Fruit fly (Drosophila melanogaster) whole organism, embryonic: ENCODE results near the gene Aef1.
A peak's percentile ranks its signal among the peaks of the same experiment; 100 is the strongest.

Experiments used
- ATbp ChIP-seq: fragments of 200-800 bp; sonication (Bioruptor generic); optimal IDR thresholded peaks from 2 replicates; lab custom pipeline; 2017; ENCODE audit warnings: missing biosample characterization, mild to moderate bottlenecking, missing genetic modification characterization, missing genetic modification reagents
- Atf-2 ChIP-seq: fragments of 200-800 bp; sonication (Bioruptor generic); optimal IDR thresholded peaks from 2 replicates; lab custom pipeline; 2016; ENCODE audit warnings: missing biosample characterization, missing genetic modification characterization
- B-H1 ChIP-seq: fragments of 200-800 bp; sonication (Bioruptor generic); IDR thresholded peaks from 3 replicates; pipeline ENCODE4 v1.3.6; 2022; ENCODE audit warnings: missing biosample characterization, missing genetic modification characterization
- CG14050 ChIP-seq: fragments of 200-800 bp; sonication (Bioruptor generic); IDR thresholded peaks from 3 replicates; pipeline ENCODE4 v1.3.6; 2022; ENCODE audit warnings: missing biosample characterization, missing genetic modification characterization
- CG15073 ChIP-seq: fragments of 200-800 bp; sonication (Bioruptor generic); optimal IDR thresholded peaks from 2 replicates; lab custom pipeline; 2016; ENCODE audit warnings: missing biosample characterization, missing genetic modification characterization
- CG18262 ChIP-seq: fragments of 200-800 bp; optimal IDR thresholded peaks from 3 replicates; lab custom pipeline; 2019; ENCODE audit warnings: missing biosample characterization, mild to moderate bottlenecking, missing genetic modification characterization, moderate library complexity
- CG18764 ChIP-seq: fragments of 200-800 bp; sonication (Bioruptor generic); optimal IDR thresholded peaks from 3 replicates; lab custom pipeline; 2016; ENCODE audit warnings: missing biosample characterization, missing genetic modification characterization
- CG2202 ChIP-seq: fragments of 200-800 bp; sonication (Bioruptor generic); optimal IDR thresholded peaks from 2 replicates; lab custom pipeline; 2018; ENCODE audit warnings: missing biosample characterization, mild to moderate bottlenecking, missing genetic modification characterization
- CG2712 ChIP-seq: fragments of 200-800 bp; optimal IDR thresholded peaks from 3 replicates; lab custom pipeline; 2019; ENCODE audit warnings: missing biosample characterization, mild to moderate bottlenecking, missing genetic modification characterization, moderate library complexity
- CG30403 ChIP-seq: fragments of 200-800 bp; sonication (Bioruptor generic); optimal IDR thresholded peaks from 3 replicates; lab custom pipeline; 2016; ENCODE audit warnings: missing biosample characterization, missing genetic modification characterization
- CG31224 ChIP-seq: fragments of 200-800 bp; sonication (Bioruptor generic); IDR thresholded peaks from 2 replicates; pipeline ENCODE4 v1.3.6; 2022; ENCODE audit warnings: missing biosample characterization, missing genetic modification characterization
- CG32532 ChIP-seq: fragments of 200-800 bp; sonication (Bioruptor generic); IDR thresholded peaks from 2 replicates; pipeline ENCODE4 v1.3.6; 2022; ENCODE audit warnings: missing biosample characterization, missing genetic modification characterization
- CG32772 ChIP-seq: fragments of 200-800 bp; sonication (Bioruptor generic); IDR thresholded peaks from 2 replicates; pipeline ENCODE4 v1.3.6; 2022; ENCODE audit warnings: missing biosample characterization, missing genetic modification characterization
- CG4854 ChIP-seq: fragments of 200-800 bp; sonication (Bioruptor generic); optimal IDR thresholded peaks from 2 replicates; lab custom pipeline; 2016; ENCODE audit warnings: missing biosample characterization, missing genetic modification characterization, inconsistent platforms
- CG7357 ChIP-seq: fragments of 200-800 bp; sonication (Bioruptor generic); IDR thresholded peaks from 3 replicates; pipeline ENCODE4 v1.3.6; 2022; ENCODE audit warnings: missing biosample characterization, missing genetic modification characterization
- CG8290 ChIP-seq, 3 experiments: fragments of 200-800 bp; sonication (Bioruptor generic); optimal IDR thresholded peaks; 2 replicates each; lab custom pipeline; 2016 to 2019; ENCODE audit warnings: missing biosample characterization in 3 of 3, missing genetic modification characterization in 3 of 3, mild to moderate bottlenecking in 2 of 3, moderate library complexity in 1 of 3
- CG8359 ChIP-seq: fragments of 200-800 bp; sonication (Bioruptor generic); optimal IDR thresholded peaks from 2 replicates; lab custom pipeline; 2017; ENCODE audit warnings: missing biosample characterization, mild to moderate bottlenecking, missing genetic modification characterization, borderline replicate concordance
- CG8388 ChIP-seq: fragments of 200-800 bp; sonication (Bioruptor generic); optimal IDR thresholded peaks from 2 replicates; lab custom pipeline; 2019; ENCODE audit warnings: missing biosample characterization, mild to moderate bottlenecking, missing genetic modification characterization, moderate library complexity
- D ChIP-seq, 2 experiments: fragments of 200-800 bp in 1 of 2; fragments of >200 bp in 1 of 2; sonication (Bioruptor generic) in 1 of 2; optimal IDR thresholded peaks; 2 replicates in 1 of 2; 3 replicates in 1 of 2; lab custom pipeline; 2017; ENCODE audit warnings: mild to moderate bottlenecking in 1 of 2, missing biosample characterization in 1 of 2, missing genetic modification characterization in 1 of 2, missing genetic modification reagents in 1 of 2
- D19A ChIP-seq: fragments of 200-800 bp; optimal IDR thresholded peaks from 3 replicates; lab custom pipeline; 2019; ENCODE audit warnings: missing biosample characterization, mild to moderate bottlenecking, missing genetic modification characterization, moderate library complexity
- Dad ChIP-seq: fragments of 200-800 bp; sonication (Bioruptor generic); optimal IDR thresholded peaks from 3 replicates; lab custom pipeline; 2016; ENCODE audit warnings: missing biosample characterization, missing genetic modification characterization
- Dek ChIP-seq: fragments of 200-800 bp; sonication (Bioruptor generic); optimal IDR thresholded peaks from 3 replicates; lab custom pipeline; 2019; ENCODE audit warnings: missing biosample characterization, mild to moderate bottlenecking, missing genetic modification characterization, moderate library complexity
- Dfd ChIP-seq, 2 experiments: fragments of >200 bp; optimal IDR thresholded peaks; 2 replicates each; lab custom pipeline; 2017; ENCODE audit warnings: missing biosample characterization in 2 of 2, missing genetic modification characterization in 2 of 2
- Gug ChIP-seq: fragments of 200-800 bp; sonication (Bioruptor generic); IDR thresholded peaks from 4 replicates; pipeline ENCODE4 v1.3.6; 2022; ENCODE audit warnings: missing biosample characterization, missing genetic modification characterization
- HHEX ChIP-seq: fragments of 200-800 bp; sonication (Bioruptor generic); optimal IDR thresholded peaks from 3 replicates; lab custom pipeline; 2017; ENCODE audit warnings: missing biosample characterization, mild to moderate bottlenecking, missing genetic modification characterization, missing genetic modification reagents
- HLH3B ChIP-seq: fragments of 200-800 bp; sonication (Bioruptor generic); IDR thresholded peaks from 2 replicates; pipeline ENCODE4 v1.3.6; 2022; ENCODE audit warnings: missing biosample characterization, missing genetic modification characterization
- Hr3 ChIP-seq: fragments of 200-800 bp; sonication (Bioruptor generic); optimal IDR thresholded peaks from 3 replicates; lab custom pipeline; 2016; ENCODE audit warnings: missing biosample characterization, missing genetic modification characterization
- Max ChIP-seq: fragments of 200-800 bp; sonication (Bioruptor generic); optimal IDR thresholded peaks from 2 replicates; lab custom pipeline; 2016; ENCODE audit warnings: missing biosample characterization, mild to moderate bottlenecking, missing genetic modification characterization
- Med ChIP-seq: fragments of 200-800 bp; sonication (Bioruptor generic); peaks from one replicate; lab custom pipeline; 2016; ENCODE audit warnings: missing biosample characterization, missing genetic modification characterization, mild to moderate bottlenecking, inconsistent platforms, moderate library complexity
- Nf-YA ChIP-seq: fragments of 200-800 bp; sonication (Bioruptor generic); IDR thresholded peaks from 2 replicates; pipeline ENCODE4 v1.3.6; 2022; ENCODE audit warnings: missing biosample characterization, missing genetic modification characterization
- Opbp ChIP-seq: fragments of 200-800 bp; sonication (Bioruptor generic); IDR thresholded peaks from 3 replicates; pipeline ENCODE4 v1.3.6; 2022; ENCODE audit warnings: missing biosample characterization, missing genetic modification characterization; ENCODE audit not compliant: partially characterized antibody
- PHDP ChIP-seq: fragments of 200-800 bp; sonication (Bioruptor generic); optimal IDR thresholded peaks from 3 replicates; lab custom pipeline; 2018; ENCODE audit warnings: missing biosample characterization, mild to moderate bottlenecking, missing genetic modification characterization, moderate library complexity
- Poxn ChIP-seq: fragments of 200-800 bp; sonication (Bioruptor generic); IDR thresholded peaks from 2 replicates; pipeline ENCODE4 v1.3.6; 2022; ENCODE audit warnings: missing biosample characterization, missing genetic modification characterization
- Taf1 ChIP-seq: fragments of 200-800 bp; sonication (Bioruptor generic); IDR thresholded peaks from 2 replicates; pipeline ENCODE4 v1.3.6; 2022; ENCODE audit warnings: missing biosample characterization, missing genetic modification characterization
- ase ChIP-seq: fragments of 200-800 bp; sonication (Bioruptor generic); IDR thresholded peaks from 3 replicates; pipeline ENCODE4 v1.3.6; 2022; ENCODE audit warnings: missing biosample characterization, missing genetic modification characterization
- ash1 ChIP-seq: fragments of 200-800 bp; sonication (Bioruptor generic); optimal IDR thresholded peaks from 2 replicates; lab custom pipeline; 2018; ENCODE audit warnings: missing biosample characterization, mild to moderate bottlenecking, missing genetic modification characterization
- bigmax ChIP-seq: fragments of 200-800 bp; sonication (Bioruptor generic); optimal IDR thresholded peaks from 2 replicates; lab custom pipeline; 2018; ENCODE audit warnings: missing biosample characterization, mild to moderate bottlenecking, missing genetic modification characterization
- bsh ChIP-seq, 2 experiments: fragments of 200-800 bp; sonication (Bioruptor generic); optimal IDR thresholded peaks; 2 replicates each; lab custom pipeline; 2017 to 2018; ENCODE audit warnings: mild to moderate bottlenecking in 2 of 2, missing biosample characterization in 2 of 2, missing genetic modification characterization in 2 of 2, moderate library complexity in 1 of 2
- ci ChIP-seq: fragments of 200-800 bp; sonication (Bioruptor generic); IDR thresholded peaks from 3 replicates; pipeline ENCODE4 v1.3.6; 2022; ENCODE audit warnings: missing biosample characterization, missing genetic modification characterization
- danr ChIP-seq: fragments of 200-800 bp; sonication (Bioruptor generic); IDR thresholded peaks from 2 replicates; pipeline ENCODE4 v1.3.6; 2022; ENCODE audit warnings: missing biosample characterization, missing genetic modification characterization
- en ChIP-seq: fragments of 200-800 bp; sonication (Bioruptor generic); optimal IDR thresholded peaks from 2 replicates; lab custom pipeline; 2016; ENCODE audit warnings: missing biosample characterization, missing genetic modification characterization
- eve ChIP-seq, 2 experiments: fragments of >200 bp; optimal IDR thresholded peaks; 2 replicates each; lab custom pipeline; 2017; ENCODE audit warnings: missing biosample characterization in 2 of 2, missing genetic modification characterization in 2 of 2
- gce ChIP-seq: fragments of 200-800 bp; sonication (Bioruptor generic); IDR thresholded peaks from 3 replicates; pipeline ENCODE4 v1.3.6; 2022; ENCODE audit warnings: missing biosample characterization, missing genetic modification characterization
- peb ChIP-seq: fragments of 200-800 bp; sonication (Bioruptor generic); IDR thresholded peaks from 2 replicates; pipeline ENCODE4 v1.3.6; 2022; ENCODE audit warnings: missing biosample characterization, missing genetic modification characterization
- phol ChIP-seq: fragments of 200-800 bp; sonication (Bioruptor generic); optimal IDR thresholded peaks from 3 replicates; lab custom pipeline; 2018; ENCODE audit warnings: missing biosample characterization, mild to moderate bottlenecking, missing genetic modification characterization, moderate library complexity
- run ChIP-seq: fragments of 200-800 bp; sonication (Bioruptor generic); optimal IDR thresholded peaks from 3 replicates; lab custom pipeline; 2018; ENCODE audit warnings: missing biosample characterization, mild to moderate bottlenecking, missing genetic modification characterization
- schlank ChIP-seq: fragments of 200-800 bp; sonication (Bioruptor generic); optimal IDR thresholded peaks from 2 replicates; lab custom pipeline; 2018; ENCODE audit warnings: missing biosample characterization, mild to moderate bottlenecking, missing genetic modification characterization
- slp2 ChIP-seq: fragments of 200-800 bp; sonication (Bioruptor generic); optimal IDR thresholded peaks from 2 replicates; lab custom pipeline; 2016; ENCODE audit warnings: missing biosample characterization, missing genetic modification characterization
- tap ChIP-seq: fragments of 200-800 bp; optimal IDR thresholded peaks from 3 replicates; lab custom pipeline; 2019; ENCODE audit warnings: missing biosample characterization, mild to moderate bottlenecking, missing genetic modification characterization, moderate library complexity
- zen2 ChIP-seq: fragments of 200-800 bp; sonication (Bioruptor generic); IDR thresholded peaks from 3 replicates; pipeline ENCODE4 v1.3.6; 2022; ENCODE audit warnings: missing biosample characterization, missing genetic modification characterization; ENCODE audit not compliant: partially characterized antibody

Aef1 gene

DNA sequence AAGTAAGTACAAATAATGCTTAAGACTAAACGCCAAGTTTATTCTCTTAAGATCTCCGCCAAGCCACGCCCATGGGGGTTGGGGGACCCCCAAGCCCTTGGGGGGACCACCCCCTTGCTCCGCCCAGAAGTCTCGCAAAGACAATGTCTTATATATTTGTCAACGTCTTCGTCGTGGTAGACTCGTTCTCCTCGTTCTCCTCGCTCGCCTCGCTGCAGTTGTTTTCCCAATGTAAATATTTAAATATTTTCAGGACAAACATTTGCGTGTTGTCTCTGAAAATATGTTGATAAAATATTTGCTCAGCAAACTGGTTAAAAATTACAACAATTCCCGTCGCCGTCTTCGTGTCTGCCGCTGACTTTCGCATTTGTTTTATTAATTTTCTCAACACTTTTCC, 31.0 kb downstream of the Aef1 start (continued):
- TF ChIP-seq Atf-2 (peak; percentile 43), Med (peak; percentile 93), ci (GFP tag; lab: Robert Waterston, UW) (peak; percentile 83), peb (0 out of 2 replicates have a peak, but pooled peaks have one; percentile 14), Hr3 (GFP tag; lab: Kevin White, UChicago) (no peak), bigmax (GFP tag; lab: Kevin White, UChicago) (peak; percentile 22), eve (GFP tag; optimal IDR thresholded peaks at IDR 0.05; lab: Kevin White, UChicago) (no peak), PHDP (tag; lab: Kevin White, UChicago) (peak; percentile 58), HLH3B (peak; percentile 30; the same call in 1 of the 2 replicates), CG2712 (tag; lab: Kevin White, UChicago) (peak; percentile 91), slp2 (GFP tag; lab: Kevin White, UChicago) (peak; percentile 25), CG32772 (GFP tag; lab: Robert Waterston, UW) (0 out of 2 replicates have a peak, but pooled peaks have one; percentile 42), Opbp (GFP tag; lab: Robert Waterston, UW) (no peak), CG30403 (no peak), Dad (GFP tag; lab: Kevin White, UChicago) (peak; percentile 29), CG18262 (tag; lab: Kevin White, UChicago) (peak; percentile 88), CG18764 (GFP tag; lab: Kevin White, UChicago) (peak; percentile 34), CG8359 (GFP tag; lab: Kevin White, UChicago) (peak; percentile 89), D (optimal IDR thresholded peaks at IDR 0.05; lab: Kevin White, UChicago) (no peak), D (GFP tag; optimal IDR thresholded peaks at IDR 0.05; lab: Kevin White, UChicago) (peak; percentile 84), phol (tag; lab: Kevin White, UChicago) (peak; percentile 66), bsh (GFP tag; optimal IDR thresholded peaks at IDR 0.05; lab: Kevin White, UChicago) (peak in 1 of 2 experiments; percentile 87), CG31224 (GFP tag; lab: Robert Waterston, UW) (no peak), CG8290 (GFP tag; optimal IDR thresholded peaks at IDR 0.05; lab: Kevin White, UChicago) (peak; percentile 15), CG8290 (tag; optimal IDR thresholded peaks at IDR 0.05; lab: Kevin White, UChicago) (peak in 1 of 2 experiments; percentile 77), Poxn (no peak), CG32532 (no peak), schlank (tag; lab: Kevin White, UChicago) (peak; percentile 10), en (no peak), CG15073 (GFP tag; lab: Kevin White, UChicago) (no peak), danr (0 out of 2 replicates have a peak, but pooled peaks have one; percentile 17), D19A (tag; lab: Kevin White, UChicago) (peak; percentile 65), Dfd (GFP tag; optimal IDR thresholded peaks at IDR 0.05; lab: Kevin White, UChicago) (no peak), zen2 (GFP tag; lab: Robert Waterston, UW) (no peak), Dek (tag; lab: Kevin White, UChicago) (no peak), run (tag; lab: Kevin White, UChicago) (no peak), gce (GFP tag; lab: Robert Waterston, UW) (peak; percentile 61; the same call in 2 of the 3 replicates), Nf-YA (0 out of 2 replicates have a peak, but pooled peaks have one; percentile 19), Max (peak; percentile 19), ATbp (GFP tag; lab: Kevin White, UChicago) (peak; percentile 80), CG7357 (GFP tag; lab: Robert Waterston, UW) (0 out of 3 replicates have a peak, but pooled peaks have one; percentile 12), HHEX (peak; percentile 64), Taf1 (GFP tag; lab: Robert Waterston, UW) (no peak), ase (GFP tag; lab: Robert Waterston, UW) (peak; percentile 27; the same call in 1 of the 3 replicates), CG14050 (GFP tag; lab: Robert Waterston, UW) (no peak), Gug (no peak), CG4854 (GFP tag; lab: Kevin White, UChicago) (peak; percentile 53), B-H1 (GFP tag; lab: Robert Waterston, UW) (peak; percentile 15; the same call in 1 of the 3 replicates), CG8388 (GFP tag; lab: Kevin White, UChicago) (peak; percentile 63), ash1 (GFP tag; lab: Kevin White, UChicago) (no peak), tap (tag; lab: Kevin White, UChicago) (peak; percentile 68), CG2202 (tag; lab: Kevin White, UChicago) (peak; percentile 96)
